Fruit fly (Drosophila melanogaster) whole organism, prepupa: ENCODE results near the gene Rift.
A peak's percentile ranks its signal among the peaks of the same experiment; 100 is the strongest.

Source experiments
- Blimp-1 ChIP-seq: fragments of 200-800 bp; sonication (Bioruptor generic); optimal IDR thresholded peaks from 3 replicates; lab custom pipeline; 2017; ENCODE audit warnings: missing biosample characterization, missing genetic modification characterization, mild to moderate bottlenecking, moderate library complexity, missing genetic modification reagents
- CG11294 ChIP-seq: fragments of 200-800 bp; sonication (Bioruptor generic); IDR thresholded peaks from 2 replicates; pipeline ENCODE4 v1.3.6; 2022; ENCODE audit warnings: missing biosample characterization, missing genetic modification characterization
- CG11902 ChIP-seq: fragments of 200-800 bp; sonication (Bioruptor generic); optimal IDR thresholded peaks from 3 replicates; lab custom pipeline; 2016; ENCODE audit warnings: missing biosample characterization, missing genetic modification characterization
- CG15336 ChIP-seq: fragments of 200-800 bp; sonication (Bioruptor generic); IDR thresholded peaks from 2 replicates; pipeline ENCODE4 v1.3.6; 2022; ENCODE audit warnings: missing biosample characterization, missing genetic modification characterization
- CG16779 ChIP-seq: fragments of 200-800 bp; sonication (Bioruptor generic); optimal IDR thresholded peaks from 3 replicates; lab custom pipeline; 2017; ENCODE audit warnings: missing biosample characterization, mild to moderate bottlenecking, missing genetic modification characterization
- CG3032 ChIP-seq: fragments of 200-800 bp; optimal IDR thresholded peaks from 2 replicates; lab custom pipeline; 2019; ENCODE audit warnings: missing biosample characterization, mild to moderate bottlenecking, missing genetic modification characterization, moderate library complexity
- CG31627 ChIP-seq: fragments of 200-800 bp; sonication (Bioruptor generic); optimal IDR thresholded peaks from 3 replicates; lab custom pipeline; 2016; ENCODE audit warnings: missing biosample characterization, missing genetic modification characterization
- CG32006 ChIP-seq: fragments of 200-800 bp; sonication (Bioruptor generic); optimal IDR thresholded peaks from 3 replicates; lab custom pipeline; 2017; ENCODE audit warnings: missing biosample characterization, mild to moderate bottlenecking, missing genetic modification characterization
- CG3919 ChIP-seq: fragments of 200-800 bp; sonication (Bioruptor generic); optimal IDR thresholded peaks from 3 replicates; lab custom pipeline; 2016; ENCODE audit warnings: missing biosample characterization, missing genetic modification characterization
- CG4318 ChIP-seq: fragments of 200-800 bp; sonication (Bioruptor generic); optimal IDR thresholded peaks from 3 replicates; lab custom pipeline; 2017; ENCODE audit warnings: missing biosample characterization, mild to moderate bottlenecking, missing genetic modification characterization
- CG6276 ChIP-seq: fragments of 200-800 bp; sonication (Bioruptor generic); optimal IDR thresholded peaks from 2 replicates; lab custom pipeline; 2017; ENCODE audit warnings: missing biosample characterization, mild to moderate bottlenecking, missing genetic modification characterization
- CG6792 ChIP-seq: fragments of 200-800 bp; sonication (Bioruptor generic); optimal IDR thresholded peaks from 3 replicates; lab custom pipeline; 2016; ENCODE audit warnings: missing biosample characterization, missing genetic modification characterization
- CG6808 ChIP-seq: fragments of 200-800 bp; sonication (Bioruptor generic); optimal IDR thresholded peaks from 3 replicates; lab custom pipeline; 2017; ENCODE audit warnings: missing biosample characterization, missing genetic modification characterization, mild to moderate bottlenecking, moderate library complexity, missing genetic modification reagents
- CG7368 ChIP-seq: fragments of 200-800 bp; sonication (Bioruptor generic); optimal IDR thresholded peaks from 3 replicates; lab custom pipeline; 2016; ENCODE audit warnings: missing biosample characterization, missing genetic modification characterization
- CG8119 ChIP-seq: fragments of 200-800 bp; sonication (Bioruptor generic); IDR thresholded peaks from 3 replicates; pipeline ENCODE4 v1.3.6; 2022; ENCODE audit warnings: missing biosample characterization, missing genetic modification characterization
- CG8319 ChIP-seq: fragments of 200-800 bp; sonication (Bioruptor generic); optimal IDR thresholded peaks from 3 replicates; lab custom pipeline; 2016; ENCODE audit warnings: missing biosample characterization, missing genetic modification characterization
- CG8632 ChIP-seq: fragments of 200-800 bp; sonication (Bioruptor generic); optimal IDR thresholded peaks from 3 replicates; lab custom pipeline; 2016; ENCODE audit warnings: missing biosample characterization, missing genetic modification characterization
- CG9139 ChIP-seq: fragments of 200-800 bp; sonication (Bioruptor generic); optimal IDR thresholded peaks from 3 replicates; lab custom pipeline; 2017; ENCODE audit warnings: missing biosample characterization, mild to moderate bottlenecking, missing genetic modification characterization
- Eip75B ChIP-seq: fragments of 200-800 bp; sonication (Bioruptor generic); optimal IDR thresholded peaks from 3 replicates; lab custom pipeline; 2016; ENCODE audit warnings: missing biosample characterization, missing genetic modification characterization
- Eip78C ChIP-seq: fragments of 200-800 bp; sonication (Bioruptor generic); peaks from one replicate; lab custom pipeline; 2016; ENCODE audit warnings: missing biosample characterization, missing genetic modification characterization
- Eip93F ChIP-seq: fragments of 200-800 bp; sonication (Bioruptor generic); optimal IDR thresholded peaks from 2 replicates; lab custom pipeline; 2016; ENCODE audit warnings: missing biosample characterization, mild to moderate bottlenecking, missing genetic modification characterization
- Ets21C ChIP-seq: fragments of 200-800 bp; sonication (Bioruptor generic); optimal IDR thresholded peaks from 3 replicates; lab custom pipeline; 2016; ENCODE audit warnings: missing biosample characterization, missing genetic modification characterization
- Ets96B ChIP-seq: fragments of 200-800 bp; optimal IDR thresholded peaks from 2 replicates; lab custom pipeline; 2019; ENCODE audit warnings: missing biosample characterization, mild to moderate bottlenecking, missing genetic modification characterization, moderate library complexity
- Gug ChIP-seq: fragments of 200-800 bp; sonication (Bioruptor generic); IDR thresholded peaks from 2 replicates; pipeline ENCODE4 v1.3.6; 2022; ENCODE audit warnings: missing biosample characterization, missing genetic modification characterization
- Hr38 ChIP-seq: sonication (Bioruptor generic); optimal IDR thresholded peaks from 2 replicates; lab custom pipeline; 2016; ENCODE audit warnings: missing biosample characterization, missing genetic modification characterization
- Hr4 ChIP-seq: fragments of 200-800 bp; sonication (Bioruptor generic); optimal IDR thresholded peaks from 3 replicates; lab custom pipeline; 2016; ENCODE audit warnings: missing biosample characterization, missing genetic modification characterization
- Met ChIP-seq: fragments of 200-800 bp; sonication (Bioruptor generic); optimal IDR thresholded peaks from 3 replicates; lab custom pipeline; 2016; ENCODE audit warnings: missing biosample characterization, missing genetic modification characterization
- OdsH ChIP-seq: fragments of 200-800 bp; sonication (Bioruptor generic); optimal IDR thresholded peaks from 3 replicates; lab custom pipeline; 2016; ENCODE audit warnings: missing biosample characterization, missing genetic modification characterization
- Sox102F ChIP-seq: fragments of 200-800 bp; sonication (Bioruptor generic); optimal IDR thresholded peaks from 2 replicates; lab custom pipeline; 2016; ENCODE audit warnings: missing biosample characterization, mild to moderate bottlenecking, missing genetic modification characterization
- Sox14 ChIP-seq: fragments of 200-800 bp; sonication (Bioruptor generic); optimal IDR thresholded peaks from 3 replicates; lab custom pipeline; 2016; ENCODE audit warnings: missing biosample characterization, missing genetic modification characterization
- acj6 ChIP-seq: fragments of 200-800 bp; sonication (Bioruptor generic); optimal IDR thresholded peaks from 3 replicates; lab custom pipeline; 2016; ENCODE audit warnings: missing biosample characterization, missing genetic modification characterization
- cyc ChIP-seq: fragments of 200-800 bp; sonication (Bioruptor generic); optimal IDR thresholded peaks from 3 replicates; lab custom pipeline; 2016; ENCODE audit warnings: missing biosample characterization, missing genetic modification characterization
- dac ChIP-seq: fragments of 200-800 bp; sonication (Bioruptor generic); optimal IDR thresholded peaks from 2 replicates; lab custom pipeline; 2017; ENCODE audit warnings: missing biosample characterization, mild to moderate bottlenecking, missing genetic modification characterization
- dsx ChIP-seq: fragments of 200-800 bp; optimal IDR thresholded peaks from 3 replicates; lab custom pipeline; 2019; ENCODE audit warnings: missing biosample characterization, mild to moderate bottlenecking, missing genetic modification characterization, moderate library complexity; ENCODE audit not compliant: poor library complexity, severe bottlenecking
- eg ChIP-seq: fragments of 200-800 bp; sonication (Bioruptor generic); IDR thresholded peaks from 3 replicates; pipeline ENCODE4 v1.3.6; 2022; ENCODE audit warnings: missing biosample characterization, missing genetic modification characterization
- esn ChIP-seq: fragments of 200-800 bp; sonication (Bioruptor generic); optimal IDR thresholded peaks from 2 replicates; lab custom pipeline; 2016; ENCODE audit warnings: missing biosample characterization, mild to moderate bottlenecking, missing genetic modification characterization, moderate library complexity
- fd85E ChIP-seq: fragments of 200-800 bp; sonication (Bioruptor generic); optimal IDR thresholded peaks from 3 replicates; lab custom pipeline; 2016; ENCODE audit warnings: missing biosample characterization, missing genetic modification characterization
- fkh ChIP-seq: fragments of 200-800 bp; sonication (Bioruptor generic); optimal IDR thresholded peaks from 3 replicates; lab custom pipeline; 2017; ENCODE audit warnings: missing biosample characterization, mild to moderate bottlenecking, missing genetic modification characterization, moderate library complexity
- lz ChIP-seq: fragments of 200-800 bp; sonication (Bioruptor generic); optimal IDR thresholded peaks from 3 replicates; lab custom pipeline; 2016; ENCODE audit warnings: missing biosample characterization, missing genetic modification characterization
- net ChIP-seq: fragments of 200-800 bp; sonication (Bioruptor generic); optimal IDR thresholded peaks from 3 replicates; lab custom pipeline; 2016; ENCODE audit warnings: missing biosample characterization, missing genetic modification characterization
- pdm3 ChIP-seq: fragments of 200-800 bp; sonication (Bioruptor generic); optimal IDR thresholded peaks from 3 replicates; lab custom pipeline; 2016; ENCODE audit warnings: missing biosample characterization, missing genetic modification characterization
- salr ChIP-seq, 2 experiments: fragments of 200-800 bp; sonication (Bioruptor generic); optimal IDR thresholded peaks; 3 replicates each; lab custom pipeline; 2016 to 2018; ENCODE audit warnings: missing biosample characterization in 2 of 2, missing genetic modification characterization in 2 of 2, mild to moderate bottlenecking in 1 of 2
- spab ChIP-seq: fragments of 200-800 bp; sonication (Bioruptor generic); optimal IDR thresholded peaks from 2 replicates; lab custom pipeline; 2017; ENCODE audit warnings: missing biosample characterization, mild to moderate bottlenecking, missing genetic modification characterization, missing genetic modification reagents
- ss ChIP-seq, 2 experiments: fragments of 200-800 bp; sonication (Bioruptor generic); optimal IDR thresholded peaks; 2 replicates in 1 of 2; 3 replicates in 1 of 2; lab custom pipeline; 2017 to 2018; ENCODE audit warnings: mild to moderate bottlenecking in 2 of 2, missing biosample characterization in 2 of 2, missing genetic modification characterization in 2 of 2, moderate library complexity in 1 of 2
- svp ChIP-seq: fragments of 200-800 bp; sonication (Bioruptor generic); peaks from one replicate; lab custom pipeline; 2016; ENCODE audit warnings: missing biosample characterization, missing genetic modification characterization
- topi ChIP-seq: fragments of 200-800 bp; sonication (Bioruptor generic); optimal IDR thresholded peaks from 3 replicates; lab custom pipeline; 2016; ENCODE audit warnings: missing biosample characterization, missing genetic modification characterization
- vri ChIP-seq: fragments of 200-800 bp; sonication (Bioruptor generic); optimal IDR thresholded peaks from 3 replicates; lab custom pipeline; 2016; ENCODE audit warnings: missing biosample characterization, mild to moderate bottlenecking, missing genetic modification characterization

The Rift gene

dm6 chr3R:31768198-31768597 lies 41.8 kb downstream of the Rift start (continued):
- TF ChIP-seq CG11294 (GFP tag; lab: Robert Waterston, UW): peak; percentile 28; the same call in 1 of the 2 replicates
- TF ChIP-seq Gug: peak; percentile 65
- no peak for TF ChIP-seq CG9139
- TF ChIP-seq Ets96B (tag; lab: Kevin White, UChicago): peak; percentile 56
- peak; percentile 12 for TF ChIP-seq spab (GFP tag; lab: Kevin White, UChicago)
- TF ChIP-seq dac (GFP tag; lab: Kevin White, UChicago): peak; percentile 77
- TF ChIP-seq lz: no peak
- no peak for TF ChIP-seq CG6792 (GFP tag; lab: Kevin White, UChicago)
- no peak for TF ChIP-seq CG8632 (GFP tag; lab: Kevin White, UChicago)
- no peak for TF ChIP-seq esn (GFP tag; lab: Kevin White, UChicago)
- TF ChIP-seq CG4318 (GFP tag; lab: Kevin White, UChicago): no peak
- TF ChIP-seq CG3032 (tag; lab: Kevin White, UChicago): peak; percentile 12
- peak; percentile 19 for TF ChIP-seq CG6808 (GFP tag; lab: Kevin White, UChicago)
- peak in 1 of 2 experiments; percentile 35 for TF ChIP-seq salr (GFP tag; optimal IDR thresholded peaks at IDR 0.05; lab: Kevin White, UChicago)
- TF ChIP-seq Eip78C (GFP tag; lab: Kevin White, UChicago): peak; percentile 91
- TF ChIP-seq cyc (GFP tag; lab: Kevin White, UChicago): no peak
- no peak for TF ChIP-seq Ets21C (GFP tag; lab: Kevin White, UChicago)
- TF ChIP-seq CG3919 (GFP tag; lab: Kevin White, UChicago): peak; percentile 81
- peak; percentile 88 for TF ChIP-seq CG15336 (GFP tag; lab: Robert Waterston, UW)

- peak; percentile 28 for TF ChIP-seq dac (GFP tag; lab: Kevin White, UChicago)
- peak; percentile 58 for TF ChIP-seq CG6276 (GFP tag; lab: Kevin White, UChicago)
- no peak for TF ChIP-seq dsx (GFP tag; lab: Kevin White, UChicago)
- TF ChIP-seq Eip93F: no peak
- TF ChIP-seq CG15336 (GFP tag; lab: Robert Waterston, UW): peak; percentile 63
- peak; percentile 78 for TF ChIP-seq svp (GFP tag; lab: Kevin White, UChicago)
- peak; percentile 7 for TF ChIP-seq cyc (GFP tag; lab: Kevin White, UChicago)
- no peak for TF ChIP-seq CG11294 (GFP tag; lab: Robert Waterston, UW)
- TF ChIP-seq Ets96B (tag; lab: Kevin White, UChicago): peak; percentile 30
- TF ChIP-seq CG3032 (tag; lab: Kevin White, UChicago): peak; percentile 33
- TF ChIP-seq CG32006 (GFP tag; lab: Kevin White, UChicago): peak; percentile 82
- no peak for TF ChIP-seq eg (GFP tag; lab: Robert Waterston, UW)
- peak; percentile 5 for TF ChIP-seq Blimp-1 (GFP tag; lab: Kevin White, UChicago)
- TF ChIP-seq Hr4: peak; percentile 75
- peak; percentile 23 for TF ChIP-seq CG7368 (GFP tag; lab: Kevin White, UChicago)
- peak; percentile 27 for TF ChIP-seq CG8319 (GFP tag; lab: Kevin White, UChicago)
- TF ChIP-seq Met (GFP tag; lab: Kevin White, UChicago): no peak
- TF ChIP-seq CG16779: peak; percentile 28
- peak; percentile 43 for TF ChIP-seq CG8632 (GFP tag; lab: Kevin White, UChicago)
- peak; percentile 60 for TF ChIP-seq CG8119 (GFP tag; lab: Robert Waterston, UW)
- TF ChIP-seq topi (GFP tag; lab: Kevin White, UChicago): peak; percentile 3
- no peak for TF ChIP-seq fd85E (GFP tag; lab: Kevin White, UChicago)
- peak; percentile 57 for TF ChIP-seq CG4318 (GFP tag; lab: Kevin White, UChicago)
- peak; percentile 32 for TF ChIP-seq net
- TF ChIP-seq salr (GFP tag; optimal IDR thresholded peaks at IDR 0.05; lab: Kevin White, UChicago): peak in 1 of 2 experiments; percentile 51
- no peak for TF ChIP-seq Gug
- TF ChIP-seq acj6: peak; percentile 59
- no peak for TF ChIP-seq CG31627
- TF ChIP-seq fkh: no peak
- peak; percentile 31 for TF ChIP-seq CG6792 (GFP tag; lab: Kevin White, UChicago)
- TF ChIP-seq CG11902 (GFP tag; lab: Kevin White, UChicago): peak; percentile 23
- peak; percentile 53 for TF ChIP-seq CG3919 (GFP tag; lab: Kevin White, UChicago)
- peak; percentile 52 for TF ChIP-seq pdm3 (GFP tag; lab: Kevin White, UChicago)
- TF ChIP-seq Ets21C (GFP tag; lab: Kevin White, UChicago): no peak
- peak; percentile 29 for TF ChIP-seq spab (GFP tag; lab: Kevin White, UChicago)
- no peak for TF ChIP-seq vri (GFP tag; lab: Kevin White, UChicago)
- TF ChIP-seq Eip75B: no peak
- peak; percentile 4 for TF ChIP-seq Sox14 (GFP tag; lab: Kevin White, UChicago)
- TF ChIP-seq CG6808 (GFP tag; lab: Kevin White, UChicago): peak; percentile 48
- TF ChIP-seq Sox102F: no peak
- TF ChIP-seq CG9139: no peak
- TF ChIP-seq Hr38 (GFP tag; lab: Kevin White, UChicago): no peak
- TF ChIP-seq ss (GFP tag; optimal IDR thresholded peaks at IDR 0.05; lab: Kevin White, UChicago): no peak
- peak; percentile 71 for TF ChIP-seq OdsH (GFP tag; lab: Kevin White, UChicago)
Measured at dm6 chr3R:31767528-31767927, 42.5 kb downstream of the Rift start.
